Worm (Caenorhabditis elegans): ENCODE results near the gene slc-5A12.

Gene slc-5A12

DNA sequence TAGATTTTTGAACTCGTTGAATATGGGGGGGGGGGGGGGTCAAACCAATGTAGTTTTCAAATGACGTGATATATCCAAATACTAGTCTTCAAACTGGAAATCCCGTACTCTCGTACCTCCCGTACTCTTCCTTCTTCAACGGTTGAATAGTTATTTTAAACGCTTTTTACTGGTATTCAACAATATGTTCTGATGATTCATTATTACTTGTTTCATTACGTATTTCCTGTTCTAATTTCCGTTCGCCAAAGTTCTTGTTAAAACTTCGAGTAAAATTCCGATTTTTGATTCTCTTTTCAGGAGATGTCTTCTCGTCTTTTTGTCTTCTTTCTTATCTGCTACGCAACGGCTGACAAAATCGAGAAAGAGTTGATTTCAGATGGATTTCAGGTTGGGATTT, 6.6 kb upstream of the slc-5A12 start, which contains the start of gene nhx-9:
Gene nhx-9, plus strand, starts transcription at position 301 of the 400 bp plus-strand sequence.
- TF ChIP-seq ama-1 (optimal IDR thresholded peaks at IDR 0.05) (no peak), pes-1 (GFP tag; IDR thresholded peaks at IDR 0.05) (no peak), B0310.2 (tag; optimal IDR thresholded peaks at IDR 0.05) (no peak), F13C5.2 (tag; optimal IDR thresholded peaks at IDR 0.05) (no peak), tbx-37 (GFP tag; conservative IDR thresholded peaks at IDR 0.05) (no peak), ceh-13 (GFP tag; optimal IDR thresholded peaks at IDR 0.05) (no peak), sea-1 (GFP tag; conservative IDR thresholded peaks at IDR 0.05) (no peak), ets-7 (tag; optimal IDR thresholded peaks at IDR 0.05) (no peak), hmg-4 (GFP tag; optimal IDR thresholded peaks at IDR 0.05) (no peak), tra-4 (tag; optimal IDR thresholded peaks at IDR 0.05) (no peak), aly-1 (tag; optimal IDR thresholded peaks at IDR 0.05) (no peak), hnd-1 (tag; optimal IDR thresholded peaks at IDR 0.05) (no peak), flt-1 (GFP tag; IDR thresholded peaks at IDR 0.05) (no peak), hmbx-1 (tag; optimal IDR thresholded peaks at IDR 0.05) (no peak), tbx-11 (GFP tag; IDR thresholded peaks at IDR 0.05) (no peak), scrt-1 (GFP tag; IDR thresholded peaks at IDR 0.05) (no peak), ceh-36 (tag; optimal IDR thresholded peaks at IDR 0.05) (no peak)

DNA sequence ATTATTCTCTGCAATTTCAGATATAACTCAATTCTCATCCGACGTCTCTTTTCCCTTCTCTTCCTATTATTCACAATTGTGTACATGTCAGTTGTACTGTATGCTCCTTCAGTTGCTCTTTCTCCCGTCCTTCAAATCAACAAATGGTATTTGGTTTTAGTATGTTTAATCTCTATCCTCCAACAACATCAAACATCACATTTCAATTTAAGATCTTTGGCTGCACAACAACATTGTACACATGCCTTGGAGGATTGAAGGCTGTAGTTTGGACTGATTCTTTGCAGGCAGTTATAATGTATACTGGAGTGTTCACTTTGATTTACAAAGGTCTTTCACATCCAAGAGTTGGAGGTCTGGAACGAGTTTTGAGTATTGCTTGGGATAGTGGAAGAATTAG, 1.3 kb downstream of the slc-5A12 start:
- TF ChIP-seq ama-1 (optimal IDR thresholded peaks at IDR 0.05) = no peak
- no peak for TF ChIP-seq aly-1 (tag; optimal IDR thresholded peaks at IDR 0.05)
- no peak for TF ChIP-seq tra-4 (tag; optimal IDR thresholded peaks at IDR 0.05)
- TF ChIP-seq F13C5.2 (tag; optimal IDR thresholded peaks at IDR 0.05) = no peak
- no peak for TF ChIP-seq scrt-1 (GFP tag; IDR thresholded peaks at IDR 0.05)
- TF ChIP-seq hmg-4 (GFP tag; optimal IDR thresholded peaks at IDR 0.05) = no peak
- no peak for TF ChIP-seq B0310.2 (tag; optimal IDR thresholded peaks at IDR 0.05)
- no peak for TF ChIP-seq ceh-36 (tag; optimal IDR thresholded peaks at IDR 0.05)
- no peak for TF ChIP-seq tbx-37 (GFP tag; conservative IDR thresholded peaks at IDR 0.05)
- TF ChIP-seq pes-1 (GFP tag; IDR thresholded peaks at IDR 0.05) = no peak
- no peak for TF ChIP-seq flt-1 (GFP tag; IDR thresholded peaks at IDR 0.05)
- no peak for TF ChIP-seq ceh-13 (GFP tag; optimal IDR thresholded peaks at IDR 0.05)
- TF ChIP-seq ets-7 (tag; optimal IDR thresholded peaks at IDR 0.05) = no peak

DNA sequence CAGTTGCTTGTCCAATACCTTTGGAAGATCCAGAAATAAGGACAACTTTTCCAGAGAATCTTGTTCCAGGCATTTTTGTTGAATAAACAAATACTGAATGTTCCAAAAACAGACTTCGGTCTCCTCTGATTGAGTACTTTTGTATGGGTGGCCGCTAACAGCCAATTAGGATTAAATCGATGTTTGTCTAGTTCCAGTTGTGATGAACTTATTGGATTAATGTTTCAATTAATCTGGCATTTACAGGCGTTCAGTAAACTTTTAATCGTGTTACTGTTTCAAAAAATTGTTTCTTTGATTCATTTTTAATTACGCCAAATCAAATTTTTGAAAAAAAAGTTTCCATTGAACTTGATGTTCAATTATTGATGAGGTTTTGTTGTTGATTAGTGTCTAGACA, 5.1 kb downstream of the slc-5A12 start, which contains the start of gene ZK829.1:
Gene ZK829.1, minus strand, starts transcription at position 101 of the 400 bp plus-strand sequence.
- TF ChIP-seq hmg-4 (GFP tag; optimal IDR thresholded peaks at IDR 0.05) (no peak), tra-4 (tag; optimal IDR thresholded peaks at IDR 0.05) (no peak), ets-7 (tag; optimal IDR thresholded peaks at IDR 0.05) (no peak), ceh-36 (tag; optimal IDR thresholded peaks at IDR 0.05) (no peak), flt-1 (GFP tag; IDR thresholded peaks at IDR 0.05) (no peak), ama-1 (optimal IDR thresholded peaks at IDR 0.05) (no peak), hnd-1 (tag; optimal IDR thresholded peaks at IDR 0.05) (no peak), pes-1 (GFP tag; IDR thresholded peaks at IDR 0.05) (no peak), ceh-13 (GFP tag; optimal IDR thresholded peaks at IDR 0.05) (no peak), hmbx-1 (tag; optimal IDR thresholded peaks at IDR 0.05) (no peak), tbx-37 (GFP tag; conservative IDR thresholded peaks at IDR 0.05) (no peak), sea-1 (GFP tag; conservative IDR thresholded peaks at IDR 0.05) (no peak), B0310.2 (tag; optimal IDR thresholded peaks at IDR 0.05) (no peak)

DNA sequence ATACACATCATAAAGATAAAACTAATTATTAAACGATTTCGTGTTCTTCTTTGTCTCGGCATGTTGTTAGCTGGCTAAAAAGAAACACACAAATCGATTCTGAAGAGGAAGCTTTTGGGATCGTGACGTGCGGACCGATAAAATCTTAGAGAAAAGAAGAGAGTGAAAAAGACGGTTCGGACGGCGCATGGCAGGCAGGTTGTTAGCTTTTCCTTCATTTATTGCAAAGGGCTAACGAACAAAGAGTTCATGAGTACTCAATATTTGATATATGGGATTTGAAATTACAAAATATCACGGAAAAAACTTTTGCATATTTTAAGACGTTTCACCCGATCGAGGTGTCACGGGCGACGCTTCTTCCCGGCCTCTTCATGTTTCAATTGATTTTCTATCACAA, 8.4 kb downstream of the slc-5A12 start, which contains the start of gene ZK829.3:
Gene ZK829.3, minus strand, starts transcription at position 101 of the 400 bp plus-strand sequence.
- TF ChIP-seq tbx-37 (GFP tag; conservative IDR thresholded peaks at IDR 0.05) = no peak

- TF ChIP-seq F13C5.2 (tag; optimal IDR thresholded peaks at IDR 0.05) = no peak
- TF ChIP-seq hmbx-1 (tag; optimal IDR thresholded peaks at IDR 0.05) = no peak
- no peak for TF ChIP-seq tra-4 (tag; optimal IDR thresholded peaks at IDR 0.05)
- no peak for TF ChIP-seq tbx-37 (GFP tag; conservative IDR thresholded peaks at IDR 0.05)
- TF ChIP-seq aly-1 (tag; optimal IDR thresholded peaks at IDR 0.05) = no peak
- no peak for TF ChIP-seq B0310.2 (tag; optimal IDR thresholded peaks at IDR 0.05)
- no peak for TF ChIP-seq scrt-1 (GFP tag; IDR thresholded peaks at IDR 0.05)
- TF ChIP-seq flt-1 (GFP tag; IDR thresholded peaks at IDR 0.05) = no peak
- TF ChIP-seq ceh-13 (GFP tag; optimal IDR thresholded peaks at IDR 0.05) = no peak
- TF ChIP-seq ceh-36 (tag; optimal IDR thresholded peaks at IDR 0.05) = no peak
- TF ChIP-seq sea-1 (GFP tag; conservative IDR thresholded peaks at IDR 0.05) = no peak
- TF ChIP-seq pes-1 (GFP tag; IDR thresholded peaks at IDR 0.05) = no peak
- no peak for TF ChIP-seq tbx-11 (GFP tag; IDR thresholded peaks at IDR 0.05)
- no peak for TF ChIP-seq ets-7 (tag; optimal IDR thresholded peaks at IDR 0.05)
- no peak for TF ChIP-seq hmg-4 (GFP tag; optimal IDR thresholded peaks at IDR 0.05)
- TF ChIP-seq ama-1 (optimal IDR thresholded peaks at IDR 0.05) = no peak
- TF ChIP-seq hnd-1 (tag; optimal IDR thresholded peaks at IDR 0.05) = no peak
Observed at ce11 chrIV:11949717-11950116, 12.5 kb downstream of the slc-5A12 start, which contains the start of gene hdl-1. Gene hdl-1 (minus strand): TSS chrIV:11949817.

DNA sequence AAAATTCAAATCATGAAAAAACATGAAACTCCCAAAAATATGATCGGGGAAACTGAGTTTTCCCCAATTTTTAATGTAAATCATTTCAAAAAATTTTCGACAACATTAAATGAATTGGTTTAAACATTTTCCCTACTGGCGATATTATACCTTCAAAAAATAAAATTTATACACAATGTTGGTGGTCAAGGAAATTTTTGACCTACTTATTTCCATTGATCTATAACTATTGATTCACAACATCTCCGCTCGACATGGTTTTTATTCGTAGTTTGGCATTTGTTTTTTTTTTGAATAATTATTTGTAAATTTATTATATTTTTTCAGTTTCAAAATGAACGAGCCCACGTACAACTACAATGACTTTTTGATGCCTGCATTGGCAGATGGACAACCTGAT, 13.1 kb downstream of the slc-5A12 start, which contains the start of gene tbx-36:
Gene tbx-36, plus strand, starts transcription at position 301 of the 400 bp plus-strand sequence.
- TF ChIP-seq F13C5.2 (tag; optimal IDR thresholded peaks at IDR 0.05) (no peak), ets-7 (tag; optimal IDR thresholded peaks at IDR 0.05) (no peak), B0310.2 (tag; optimal IDR thresholded peaks at IDR 0.05) (no peak), flt-1 (GFP tag; IDR thresholded peaks at IDR 0.05) (no peak)

DNA sequence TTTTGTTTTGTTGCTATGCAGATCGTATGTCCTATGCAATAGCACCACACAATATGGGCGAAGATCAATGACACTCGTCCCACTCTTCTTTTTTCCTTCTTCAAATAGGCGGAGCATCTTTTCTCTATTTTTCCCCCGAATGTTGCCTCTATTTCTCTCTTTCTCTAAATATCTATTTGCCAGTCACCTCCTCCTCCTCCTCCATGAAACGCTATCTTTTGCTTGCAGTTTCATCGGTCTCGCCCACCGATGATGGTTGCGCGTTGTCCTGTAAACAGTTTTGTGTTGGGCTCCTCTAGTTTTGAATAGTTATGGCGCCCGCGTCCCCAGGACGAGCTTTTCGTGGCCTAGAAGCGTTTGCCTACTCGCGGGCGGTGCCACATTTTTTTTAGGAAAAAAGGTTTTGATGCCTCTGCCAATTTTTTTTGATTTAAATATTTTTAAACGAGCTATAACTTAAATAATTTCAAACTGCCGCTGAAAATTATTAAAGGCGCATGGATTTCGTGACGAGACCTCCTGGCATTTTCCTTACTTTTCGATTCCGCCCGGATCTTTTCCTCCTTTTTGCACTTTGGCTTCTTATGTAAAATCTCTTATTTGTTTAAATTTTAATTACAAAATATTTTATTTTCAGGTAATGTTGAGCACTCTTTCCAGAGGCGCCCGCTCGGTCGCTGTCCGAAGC, 15.5 kb downstream of the slc-5A12 start, which contains the start of gene gdh-1:
Gene gdh-1, plus strand, starts transcription at position 638 of the 688 bp plus-strand sequence.
- no peak for TF ChIP-seq hmbx-1 (tag; optimal IDR thresholded peaks at IDR 0.05)
- no peak for TF ChIP-seq hmg-4 (GFP tag; optimal IDR thresholded peaks at IDR 0.05)
- no peak for TF ChIP-seq ama-1 (optimal IDR thresholded peaks at IDR 0.05)
- TF ChIP-seq B0310.2 (tag; optimal IDR thresholded peaks at IDR 0.05) = no peak
- TF ChIP-seq scrt-1 (GFP tag; IDR thresholded peaks at IDR 0.05) = no peak
- no peak for TF ChIP-seq tbx-37 (GFP tag; conservative IDR thresholded peaks at IDR 0.05)
- TF ChIP-seq pes-1 (GFP tag; IDR thresholded peaks at IDR 0.05) = no peak
- no peak for TF ChIP-seq tbx-11 (GFP tag; IDR thresholded peaks at IDR 0.05)
- no peak for TF ChIP-seq ceh-36 (tag; optimal IDR thresholded peaks at IDR 0.05)
- no peak for TF ChIP-seq sea-1 (GFP tag; conservative IDR thresholded peaks at IDR 0.05)
- no peak for TF ChIP-seq ets-7 (tag; optimal IDR thresholded peaks at IDR 0.05)
- TF ChIP-seq hnd-1 (tag; optimal IDR thresholded peaks at IDR 0.05) = no peak
- no peak for TF ChIP-seq aly-1 (tag; optimal IDR thresholded peaks at IDR 0.05)
- TF ChIP-seq F13C5.2 (tag; optimal IDR thresholded peaks at IDR 0.05) = no peak
